Worm (Caenorhabditis elegans) whole organism, early embryonic: ENCODE data around the gene C03H5.3.

Source experiments
- B0310.2 ChIP-seq: sonication (generic microtip); optimal IDR thresholded peaks from 2 replicates; lab custom pipeline; 2016; ENCODE audit warnings: mild to moderate bottlenecking, missing genetic modification characterization, missing compliant biosample characterization
- aly-1 ChIP-seq: sonication (generic microtip); optimal IDR thresholded peaks from 2 replicates; lab custom pipeline; 2016; ENCODE audit warnings: missing genetic modification characterization, missing compliant biosample characterization
- ama-1 ChIP-seq: fragments of 150-350 bp; optimal IDR thresholded peaks from 2 replicates; lab custom pipeline; 2014
- ceh-13 ChIP-seq: fragments of 200-800 bp; sonication (Bioruptor generic); optimal IDR thresholded peaks from 2 replicates; lab custom pipeline; 2018; ENCODE audit warnings: mild to moderate bottlenecking, missing genetic modification characterization, missing compliant biosample characterization
- ceh-36 ChIP-seq: sonication (generic microtip); optimal IDR thresholded peaks from 2 replicates; lab custom pipeline; 2016; ENCODE audit warnings: missing genetic modification characterization, inconsistent platforms, missing compliant biosample characterization
- ets-7 ChIP-seq: sonication (generic microtip); optimal IDR thresholded peaks from 2 replicates; lab custom pipeline; 2016; ENCODE audit warnings: missing genotype, missing genetic modification characterization, missing compliant biosample characterization
- flt-1 ChIP-seq: fragments of 200-800 bp; sonication (Bioruptor generic); IDR thresholded peaks from 2 replicates; pipeline ENCODE4 v1.3.6; 2022; ENCODE audit warnings: missing genetic modification characterization, missing compliant biosample characterization
- hmbx-1 ChIP-seq: sonication (generic microtip); optimal IDR thresholded peaks from 2 replicates; lab custom pipeline; 2016; ENCODE audit warnings: mild to moderate bottlenecking, missing genetic modification characterization, missing compliant biosample characterization
- hnd-1 ChIP-seq: sonication (generic microtip); optimal IDR thresholded peaks from 2 replicates; lab custom pipeline; 2016; ENCODE audit warnings: missing genetic modification characterization, missing compliant biosample characterization
- pes-1 ChIP-seq: fragments of 200-800 bp; sonication (Bioruptor generic); IDR thresholded peaks from 2 replicates; pipeline ENCODE4 v1.3.6; 2022; ENCODE audit warnings: missing genetic modification reagents, missing genetic modification characterization, missing compliant biosample characterization
- scrt-1 ChIP-seq: fragments of 200-800 bp; sonication (Bioruptor generic); IDR thresholded peaks from 2 replicates; pipeline ENCODE4 v1.3.6; 2022; ENCODE audit warnings: missing genetic modification characterization, missing compliant biosample characterization
- sea-1 ChIP-seq: fragments of 200-800 bp; sonication (Bioruptor generic); conservative IDR thresholded peaks from 2 replicates; pipeline ENCODE4 v1.3.6; 2022; ENCODE audit warnings: missing genetic modification characterization, missing compliant biosample characterization
- tbx-11 ChIP-seq: fragments of 200-800 bp; sonication (Bioruptor generic); IDR thresholded peaks from 2 replicates; pipeline ENCODE4 v1.3.6; 2022; ENCODE audit warnings: missing genetic modification characterization, missing compliant biosample characterization
- tbx-37 ChIP-seq: fragments of 200-800 bp; sonication (Bioruptor generic); conservative IDR thresholded peaks from 2 replicates; pipeline ENCODE4 v1.3.6; 2022; ENCODE audit warnings: missing genetic modification reagents, missing genetic modification characterization, missing compliant biosample characterization

- TF ChIP-seq tbx-37 (no peak), ceh-13 (GFP tag; lab: Kevin White, UChicago) (no peak), scrt-1 (GFP tag; lab: Robert Waterston, UW) (no peak), ama-1 (lab: Kevin White, UChicago) (no peak), ets-7 (tag; lab: Kevin White, UChicago) (no peak), B0310.2 (tag; lab: Kevin White, UChicago) (no peak), ceh-36 (tag; lab: Kevin White, UChicago) (no peak), flt-1 (GFP tag; lab: Robert Waterston, UW) (no peak), tbx-11 (GFP tag; lab: Robert Waterston, UW) (no peak), pes-1 (GFP tag; lab: Robert Waterston, UW) (no peak), sea-1 (GFP tag; lab: Robert Waterston, UW) (no peak), hnd-1 (tag; lab: Kevin White, UChicago) (no peak), aly-1 (tag; lab: Kevin White, UChicago) (no peak), hmbx-1 (no peak)
These were observed 38.2 kb upstream of the C03H5.3 start, which contains the start of gene D1069.3 for ce11 chrII:347734-348133.
